Worm (Caenorhabditis elegans) whole organism, midembryonic: ENCODE data around the gene ifc-1.

Experiments used
- cog-1 ChIP-seq: sonication (generic microtip); optimal IDR thresholded peaks from 2 replicates; lab custom pipeline; 2016; ENCODE audit warnings: missing genetic modification characterization, missing compliant biosample characterization
- med-1 ChIP-seq: sonication (generic microtip); optimal IDR thresholded peaks from 2 replicates; lab custom pipeline; 2017; ENCODE audit warnings: missing genetic modification characterization, mild to moderate bottlenecking, missing compliant biosample characterization, antibody characterized with exemption, missing genetic modification reagents; ENCODE audit not compliant: insufficient read depth
- tab-1 ChIP-seq: fragments of 200-800 bp; sonication (Bioruptor generic); IDR thresholded peaks from 2 replicates; pipeline ENCODE4 v1.3.6; 2022; ENCODE audit warnings: missing genetic modification characterization, missing compliant biosample characterization

ce11 chrV:2845771-2846170 is 35.4 kb upstream of the ifc-1 start, which contains the start of gene srj-44:
- TF ChIP-seq med-1 (GFP tag; lab: Kevin White, UChicago) (no peak), cog-1 (tag; lab: Kevin White, UChicago) (no peak), tab-1 (GFP tag; lab: Robert Waterston, UW) (no peak)
